Fruit fly (Drosophila melanogaster): ENCODE results near the gene CG12078.

CG12078 gene

DNA sequence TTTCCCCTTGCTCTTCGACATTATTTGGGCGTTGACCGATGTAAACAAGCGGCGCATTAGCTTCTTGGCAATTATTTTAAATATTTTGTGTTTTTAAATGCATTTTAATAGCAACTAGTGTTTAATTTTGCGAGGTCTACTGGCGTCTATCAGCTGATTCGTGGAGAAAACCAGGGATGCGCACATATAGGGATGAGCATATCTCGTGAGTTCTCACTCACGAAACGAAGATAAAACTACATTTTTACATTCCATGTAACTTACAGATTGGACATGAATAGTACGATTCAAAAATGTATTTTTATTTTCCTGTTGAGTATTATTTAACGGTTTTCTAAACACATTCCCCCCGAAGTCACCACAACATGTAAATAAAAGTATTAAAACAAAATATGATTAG lies 46.6 kb downstream of the CG12078 start, which contains the start of gene CG14966 (continued):
- TF ChIP-seq CG1621 (tag; optimal IDR thresholded peaks at IDR 0.05) (no peak), Eip78C (GFP tag) (peak; percentile 56), CG6808 (GFP tag; optimal IDR thresholded peaks at IDR 0.05) (peak; percentile 3), vri (GFP tag; optimal IDR thresholded peaks at IDR 0.05) (no peak), CG31627 (GFP tag; optimal IDR thresholded peaks at IDR 0.05) (peak; percentile 28), CG11762 (GFP tag; optimal IDR thresholded peaks at IDR 0.05; ENCODE audit: insufficient read depth) (no peak)

DNA sequence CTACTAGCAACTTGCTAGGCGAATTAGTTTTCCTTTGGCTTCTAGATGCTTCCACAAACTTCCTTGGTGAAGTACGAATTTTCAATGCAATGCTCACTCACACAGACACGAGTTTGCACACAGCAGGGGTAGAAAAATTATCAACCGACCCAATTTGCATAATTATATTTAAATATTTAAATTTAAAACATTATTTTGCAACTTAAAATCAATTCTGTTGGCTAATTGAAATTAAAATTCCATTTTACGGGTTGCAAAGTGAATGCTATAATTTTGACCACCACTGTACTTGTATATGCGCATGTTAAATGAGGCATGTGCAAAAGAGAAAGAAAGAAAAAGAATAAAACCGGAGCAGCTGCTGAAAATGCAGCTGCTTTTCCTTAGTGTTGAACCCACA lies 50.0 kb downstream of the CG12078 start:
- TF ChIP-seq CG34406 (GFP tag; optimal IDR thresholded peaks at IDR 0.05): peak; percentile 98
- peak; percentile 15 for TF ChIP-seq fkh (GFP tag; optimal IDR thresholded peaks at IDR 0.05)
- TF ChIP-seq CG8319 (GFP tag; optimal IDR thresholded peaks at IDR 0.05): peak; percentile 94
- TF ChIP-seq OdsH (GFP tag; optimal IDR thresholded peaks at IDR 0.05): peak; percentile 98
- peak; percentile 99 for TF ChIP-seq CG6163 (GFP tag; IDR thresholded peaks at IDR 0.05)
- TF ChIP-seq CG11294 (GFP tag; IDR thresholded peaks at IDR 0.05): peak; percentile 94
- peak; percentile 89 to 97 for TF ChIP-seq salr (GFP tag; optimal IDR thresholded peaks at IDR 0.05)
- TF ChIP-seq Blimp-1 (GFP tag; optimal IDR thresholded peaks at IDR 0.05): peak; percentile 85
- peak; percentile 92 for TF ChIP-seq CG1621 (tag; optimal IDR thresholded peaks at IDR 0.05)
- peak; percentile 98 for TF ChIP-seq CG3919 (GFP tag; optimal IDR thresholded peaks at IDR 0.05)
- peak; percentile 93 for TF ChIP-seq CG11902 (GFP tag; optimal IDR thresholded peaks at IDR 0.05)
- TF ChIP-seq svp (GFP tag): peak; percentile 97
- TF ChIP-seq CG9139 (GFP tag; optimal IDR thresholded peaks at IDR 0.05): peak; percentile 85
- peak; percentile 98 for TF ChIP-seq esn (GFP tag; optimal IDR thresholded peaks at IDR 0.05)
- peak; percentile 92 for TF ChIP-seq lz (GFP tag; optimal IDR thresholded peaks at IDR 0.05)
- TF ChIP-seq CG11762 (GFP tag; optimal IDR thresholded peaks at IDR 0.05; ENCODE audit: insufficient read depth): peak; percentile 97
- peak; percentile 88 for TF ChIP-seq Sox15 (GFP tag; optimal IDR thresholded peaks at IDR 0.05)
- peak; percentile 98 for TF ChIP-seq CG8119 (GFP tag; IDR thresholded peaks at IDR 0.05)
- TF ChIP-seq vri (GFP tag; optimal IDR thresholded peaks at IDR 0.05): peak; percentile 94
- TF ChIP-seq CG3032 (tag; optimal IDR thresholded peaks at IDR 0.05): peak; percentile 91
- peak; percentile 98 for TF ChIP-seq net (GFP tag; optimal IDR thresholded peaks at IDR 0.05)
- TF ChIP-seq dsx (GFP tag; optimal IDR thresholded peaks at IDR 0.05; ENCODE audit: poor library complexity, severe bottlenecking): peak; percentile 93
- TF ChIP-seq Sox14 (GFP tag; optimal IDR thresholded peaks at IDR 0.05): peak; percentile 94
- TF ChIP-seq Ets21C (GFP tag; optimal IDR thresholded peaks at IDR 0.05): peak; percentile 82
- TF ChIP-seq CG8632 (GFP tag; optimal IDR thresholded peaks at IDR 0.05): peak; percentile 97
- peak; percentile 99 for TF ChIP-seq CG15336 (GFP tag; IDR thresholded peaks at IDR 0.05)
- TF ChIP-seq Hr38 (GFP tag; optimal IDR thresholded peaks at IDR 0.05): no peak
- TF ChIP-seq CG6808 (GFP tag; optimal IDR thresholded peaks at IDR 0.05): peak; percentile 73
- peak; percentile 86 for TF ChIP-seq spab (GFP tag; optimal IDR thresholded peaks at IDR 0.05)
- peak; percentile 98 for TF ChIP-seq CG6276 (GFP tag; optimal IDR thresholded peaks at IDR 0.05)
- TF ChIP-seq Eip78C (GFP tag): peak; percentile 98
- peak; percentile 96 for TF ChIP-seq Lpt (GFP tag; optimal IDR thresholded peaks at IDR 0.05)
- TF ChIP-seq ss (GFP tag; optimal IDR thresholded peaks at IDR 0.05): peak; percentile 69 to 83
- TF ChIP-seq Gug (GFP tag; IDR thresholded peaks at IDR 0.05): peak; percentile 98
- TF ChIP-seq fd85E (GFP tag; optimal IDR thresholded peaks at IDR 0.05): peak; percentile 93
- peak; percentile 95 for TF ChIP-seq dac (GFP tag; optimal IDR thresholded peaks at IDR 0.05)
- TF ChIP-seq CG16779 (tag; optimal IDR thresholded peaks at IDR 0.05): peak; percentile 93
- TF ChIP-seq acj6 (GFP tag; optimal IDR thresholded peaks at IDR 0.05): peak; percentile 97
- peak; percentile 97 for TF ChIP-seq CG7368 (GFP tag; optimal IDR thresholded peaks at IDR 0.05)
- TF ChIP-seq Eip75B (GFP tag; optimal IDR thresholded peaks at IDR 0.05): peak; percentile 96
- peak; percentile 95 for TF ChIP-seq cyc (GFP tag; optimal IDR thresholded peaks at IDR 0.05)
- TF ChIP-seq CG10631 (GFP tag; optimal IDR thresholded peaks at IDR 0.05): peak; percentile 98
- TF ChIP-seq pdm3 (GFP tag; optimal IDR thresholded peaks at IDR 0.05): peak; percentile 97
- peak; percentile 93 for TF ChIP-seq Smox (GFP tag; optimal IDR thresholded peaks at IDR 0.05)
- peak; percentile 96 for TF ChIP-seq CG10669 (GFP tag; optimal IDR thresholded peaks at IDR 0.05)
- peak; percentile 99 for TF ChIP-seq eg (GFP tag; IDR thresholded peaks at IDR 0.05)
- TF ChIP-seq CG31627 (GFP tag; optimal IDR thresholded peaks at IDR 0.05): peak; percentile 90
- TF ChIP-seq topi (GFP tag; optimal IDR thresholded peaks at IDR 0.05): peak; percentile 96
- peak; percentile 99 for TF ChIP-seq CG32006 (GFP tag; optimal IDR thresholded peaks at IDR 0.05)
